Fruit fly (Drosophila melanogaster): Measurements from ENCODE around the gene spartin.

Gene spartin

dm6 chr3R:4658991-4659933 is 4.7 kb downstream of the spartin start, which contains the start of gene smash (continued):
- TF ChIP-seq Adf1 (GFP tag; IDR thresholded peaks at IDR 0.05) (peak; percentile 51; the same call in 1 of the 2 replicates), Camta (GFP tag; optimal IDR thresholded peaks at IDR 0.05) (peak; percentile 49), ab (GFP tag; optimal IDR thresholded peaks at IDR 0.05) (peak; percentile 3), CG14667 (GFP tag; IDR thresholded peaks at IDR 0.05) (no peak), BEAF-32 (GFP tag; optimal IDR thresholded peaks at IDR 0.05) (peak; percentile 28), sens-2 (GFP tag; IDR thresholded peaks at IDR 0.05) (peak; percentile 48), scrt (GFP tag; optimal IDR thresholded peaks at IDR 0.05) (peak; percentile 35), CG15269 (tag; optimal IDR thresholded peaks at IDR 0.05) (peak; percentile 38), CTCF (GFP tag; optimal IDR thresholded peaks at IDR 0.05) (peak; percentile 50), CG15696 (tag; optimal IDR thresholded peaks at IDR 0.05) (no peak), CG11247 (GFP tag; IDR thresholded peaks at IDR 0.05) (peak; percentile 22; the same call in 1 of the 2 replicates), CG6765 (GFP tag; optimal IDR thresholded peaks at IDR 0.05) (peak; percentile 64), sna (GFP tag; IDR thresholded peaks at IDR 0.05; ENCODE audit: partially characterized antibody) (peak; percentile 31; the same call in 1 of the 2 replicates), CG9817 (tag; optimal IDR thresholded peaks at IDR 0.05) (no peak), sd (tag; optimal IDR thresholded peaks at IDR 0.05) (peak; percentile 98), Ada2b (GFP tag; IDR thresholded peaks at IDR 0.05) (0 out of 2 replicates have a peak, but pooled peaks have one; percentile 8), CG11085 (GFP tag; IDR thresholded peaks at IDR 0.05) (peak; percentile 40; the same call in 1 of the 2 replicates), klu (GFP tag; IDR thresholded peaks at IDR 0.05) (peak; percentile 16; the same call in 1 of the 2 replicates), CG8359 (GFP tag; optimal IDR thresholded peaks at IDR 0.05; ENCODE audit: borderline replicate concordance) (no peak), CG32532 (GFP tag; IDR thresholded peaks at IDR 0.05) (peak; percentile 58), Med (GFP tag) (peak; percentile 91), CG13775 (GFP tag; optimal IDR thresholded peaks at IDR 0.05) (no peak), crol (GFP tag; IDR thresholded peaks at IDR 0.05) (peak; percentile 82), CG7963 (GFP tag; IDR thresholded peaks at IDR 0.05; ENCODE audit: partially characterized antibody) (peak; percentile 45; the same call in 1 of the 3 replicates), CG2199 (GFP tag; IDR thresholded peaks at IDR 0.05) (peak; percentile 80), Gug (GFP tag; IDR thresholded peaks at IDR 0.05) (peak; percentile 46; the same call in 1 of the 4 replicates), sr (GFP tag; IDR thresholded peaks at IDR 0.05) (peak; percentile 65; the same call in 2 of the 3 replicates), CG15514 (GFP tag; optimal IDR thresholded peaks at IDR 0.05) (peak; percentile 76), onecut (GFP tag; IDR thresholded peaks at IDR 0.05) (peak; percentile 7), MESR4 (GFP tag; optimal IDR thresholded peaks at IDR 0.05) (peak; percentile 53), row (GFP tag; IDR thresholded peaks at IDR 0.05) (peak; percentile 20; the same call in 1 of the 3 replicates), CG17385 (GFP tag; optimal IDR thresholded peaks at IDR 0.05) (peak; percentile 28), dmrt11E (tag; optimal IDR thresholded peaks at IDR 0.05) (no peak), CG17328 (GFP tag; IDR thresholded peaks at IDR 0.05) (peak; percentile 15), seq (GFP tag; IDR thresholded peaks at IDR 0.05) (peak; percentile 62; the same call in 1 of the 2 replicates), ci (GFP tag; IDR thresholded peaks at IDR 0.05) (peak; percentile 85; the same call in 2 of the 3 replicates), inv (GFP tag; IDR thresholded peaks at IDR 0.05; ENCODE audit: partially characterized antibody) (peak; percentile 43; the same call in 1 of the 2 replicates), da (GFP tag; optimal IDR thresholded peaks at IDR 0.05) (no peak), wek (GFP tag; optimal IDR thresholded peaks at IDR 0.05) (peak; percentile 61), gsb-n (tag; optimal IDR thresholded peaks at IDR 0.05) (peak; percentile 49), ewg (GFP tag; optimal IDR thresholded peaks at IDR 0.05) (no peak), fd102C (GFP tag; optimal IDR thresholded peaks at IDR 0.05) (peak; percentile 8), cg (GFP tag; optimal IDR thresholded peaks at IDR 0.05) (no peak), dysf (GFP tag; IDR thresholded peaks at IDR 0.05) (no peak), Nf-YC (tag; optimal IDR thresholded peaks at IDR 0.05) (peak; percentile 30), Blimp-1 (GFP tag; optimal IDR thresholded peaks at IDR 0.05) (no peak), Side (GFP tag; optimal IDR thresholded peaks at IDR 0.05) (peak; percentile 35)

Measured in whole organism, embryonic.